Worm (Caenorhabditis elegans): Measurements from ENCODE around the gene chtl-1.

Gene chtl-1

ce11 chrX:5319214-5319838 is 44.8 kb downstream of the chtl-1 start (continued):
- TF ChIP-seq pag-3 (tag; optimal IDR thresholded peaks at IDR 0.05; ENCODE audit: borderline replicate concordance, insufficient read depth) (no peak), skn-1 (tag; optimal IDR thresholded peaks at IDR 0.05) (no peak), snpc-4 (tag; optimal IDR thresholded peaks at IDR 0.05) (no peak), nhr-84 (tag; optimal IDR thresholded peaks at IDR 0.05) (no peak), ceh-82 (tag; optimal IDR thresholded peaks at IDR 0.05) (peak in 2 of 3 experiments; percentile 17 to 44), lir-3 (tag; optimal IDR thresholded peaks at IDR 0.05; ENCODE audit: poor library complexity) (peak; percentile 45), ztf-11 (tag; optimal IDR thresholded peaks at IDR 0.05) (no peak), hlh-17 (GFP tag; optimal IDR thresholded peaks at IDR 0.05; ENCODE audit: borderline replicate concordance) (no peak), jun-1 (tag; optimal IDR thresholded peaks at IDR 0.05) (no peak), fos-1 (tag; optimal IDR thresholded peaks at IDR 0.05) (peak; percentile 0), ces-1 (GFP tag; optimal IDR thresholded peaks at IDR 0.05) (no peak), unc-30 (tag; optimal IDR thresholded peaks at IDR 0.05) (no peak), vab-15 (tag; optimal IDR thresholded peaks at IDR 0.05) (no peak), nhr-12 (tag; optimal IDR thresholded peaks at IDR 0.05) (no peak), nhr-85 (tag) (no peak), pax-3 (tag; optimal IDR thresholded peaks at IDR 0.05) (no peak), hpl-2 (GFP tag; optimal IDR thresholded peaks at IDR 0.05) (no peak), ceh-90 (tag; optimal IDR thresholded peaks at IDR 0.05) (no peak), egl-13 (tag; optimal IDR thresholded peaks at IDR 0.05) (no peak), nhr-237 (tag; optimal IDR thresholded peaks at IDR 0.05) (no peak), nhr-47 (tag; optimal IDR thresholded peaks at IDR 0.05) (peak; percentile 70), efl-3 (GFP tag; optimal IDR thresholded peaks at IDR 0.05) (no peak), sup-37 (GFP tag; optimal IDR thresholded peaks at IDR 0.05) (no peak), nhr-20 (tag; optimal IDR thresholded peaks at IDR 0.05) (peak; percentile 48), C34B4.2 (tag; optimal IDR thresholded peaks at IDR 0.05) (no peak), nhr-11 (tag; optimal IDR thresholded peaks at IDR 0.05) (no peak), ceh-88 (GFP tag; IDR thresholded peaks at IDR 0.05) (no peak), irx-1 (tag; optimal IDR thresholded peaks at IDR 0.05) (no peak), aha-1 (tag; optimal IDR thresholded peaks at IDR 0.05) (no peak), blmp-1 (tag; optimal IDR thresholded peaks at IDR 0.05) (no peak), lin-39 (tag; optimal IDR thresholded peaks at IDR 0.05) (no peak), pqm-1 (tag; optimal IDR thresholded peaks at IDR 0.05) (no peak), nhr-28 (tag; optimal IDR thresholded peaks at IDR 0.05) (no peak)

ce11 chrX:5311174-5311573 is 52.9 kb downstream of the chtl-1 start:
- TF ChIP-seq fkh-4 (tag; optimal IDR thresholded peaks at IDR 0.05; ENCODE audit: borderline replicate concordance) = no peak
- TF ChIP-seq aly-2 (tag; optimal IDR thresholded peaks at IDR 0.05) = no peak
- no peak for TF ChIP-seq elt-2 (tag; optimal IDR thresholded peaks at IDR 0.05)
- TF ChIP-seq C04F5.9 (tag; optimal IDR thresholded peaks at IDR 0.05) = no peak
- no peak for TF ChIP-seq unc-86 (tag; optimal IDR thresholded peaks at IDR 0.05)
- no peak for TF ChIP-seq Y116A8C.19 (tag; optimal IDR thresholded peaks at IDR 0.05; ENCODE audit: borderline replicate concordance)
- no peak for TF ChIP-seq C16A3.4 (tag; optimal IDR thresholded peaks at IDR 0.05)

ce11 chrX:5309622-5310021 is 54.5 kb downstream of the chtl-1 start:
- TF ChIP-seq ceh-88 (GFP tag; IDR thresholded peaks at IDR 0.05) (no peak), hlh-17 (GFP tag; optimal IDR thresholded peaks at IDR 0.05; ENCODE audit: borderline replicate concordance) (no peak), efl-3 (GFP tag; optimal IDR thresholded peaks at IDR 0.05) (no peak), nhr-19 (GFP tag; conservative IDR thresholded peaks at IDR 0.05) (no peak), fkh-10 (GFP tag; optimal IDR thresholded peaks at IDR 0.05) (no peak), C04F5.9 (tag; optimal IDR thresholded peaks at IDR 0.05) (no peak), nhr-28 (tag; optimal IDR thresholded peaks at IDR 0.05) (no peak), unc-30 (tag; optimal IDR thresholded peaks at IDR 0.05) (no peak), mdl-1 (tag; optimal IDR thresholded peaks at IDR 0.05) (no peak), nhr-90 (tag; optimal IDR thresholded peaks at IDR 0.05; ENCODE audit: poor library complexity) (no peak), mab-9 (GFP tag; IDR thresholded peaks at IDR 0.05) (no peak), unc-86 (tag; optimal IDR thresholded peaks at IDR 0.05) (no peak), lin-13 (GFP tag; optimal IDR thresholded peaks at IDR 0.05) (no peak), lsy-2 (tag; optimal IDR thresholded peaks at IDR 0.05) (no peak), ama-1 (optimal IDR thresholded peaks at IDR 0.05) (no peak), lin-14 (GFP tag; optimal IDR thresholded peaks at IDR 0.05) (no peak), fkh-4 (tag; optimal IDR thresholded peaks at IDR 0.05; ENCODE audit: borderline replicate concordance) (no peak), lin-35 (GFP tag; optimal IDR thresholded peaks at IDR 0.05) (no peak), mep-1 (tag; optimal IDR thresholded peaks at IDR 0.05) (no peak)
